Worm (Caenorhabditis elegans) whole organism, midembryonic: ENCODE measurements around the gene kin-30.
"Not testable (repeated sequence)": the region's sequence is repeated elsewhere in the genome, so short reads cannot be mapped to it uniquely, and the experiment has no call there.

ENCODE experiments used
- T22C8.4 ChIP-seq: fragments of 200-800 bp; sonication (Bioruptor generic); IDR thresholded peaks from 2 replicates; pipeline ENCODE4 v1.3.6; 2022; ENCODE audit warnings: missing genetic modification characterization, missing compliant biosample characterization
- cog-1 ChIP-seq: sonication (generic microtip); optimal IDR thresholded peaks from 2 replicates; lab custom pipeline; 2016; ENCODE audit warnings: missing genetic modification characterization, missing compliant biosample characterization
- flt-1 ChIP-seq: fragments of 200-800 bp; sonication (Bioruptor generic); IDR thresholded peaks from 2 replicates; pipeline ENCODE4 v1.3.6; 2022; ENCODE audit warnings: missing genetic modification characterization, missing compliant biosample characterization
- klf-2 ChIP-seq: fragments of 200-800 bp; sonication (Bioruptor generic); conservative IDR thresholded peaks from 2 replicates; pipeline ENCODE4 v1.3.6; 2022; ENCODE audit warnings: missing genetic modification reagents, missing genetic modification characterization, missing compliant biosample characterization
- med-1 ChIP-seq: sonication (generic microtip); optimal IDR thresholded peaks from 2 replicates; lab custom pipeline; 2017; ENCODE audit warnings: missing genetic modification characterization, mild to moderate bottlenecking, missing compliant biosample characterization, antibody characterized with exemption, missing genetic modification reagents; ENCODE audit not compliant: insufficient read depth
- ref-1 ChIP-seq: fragments of 200-800 bp; sonication (Bioruptor generic); conservative IDR thresholded peaks from 2 replicates; pipeline ENCODE4 v1.3.6; 2022; ENCODE audit warnings: missing genetic modification reagents, missing genetic modification characterization, missing compliant biosample characterization
- tab-1 ChIP-seq: fragments of 200-800 bp; sonication (Bioruptor generic); IDR thresholded peaks from 2 replicates; pipeline ENCODE4 v1.3.6; 2022; ENCODE audit warnings: missing genetic modification characterization, missing compliant biosample characterization
- ztf-23 ChIP-seq: fragments of 200-800 bp; sonication (Bioruptor generic); IDR thresholded peaks from 2 replicates; pipeline ENCODE4 v1.3.6; 2022; ENCODE audit warnings: missing genetic modification reagents, missing genetic modification characterization, missing compliant biosample characterization
- ztf-29 ChIP-seq: fragments of 200-800 bp; sonication (Bioruptor generic); IDR thresholded peaks from 2 replicates; pipeline ENCODE4 v1.3.6; 2022; ENCODE audit warnings: missing genetic modification reagents, missing genetic modification characterization, missing compliant biosample characterization

The kin-30 gene

DNA sequence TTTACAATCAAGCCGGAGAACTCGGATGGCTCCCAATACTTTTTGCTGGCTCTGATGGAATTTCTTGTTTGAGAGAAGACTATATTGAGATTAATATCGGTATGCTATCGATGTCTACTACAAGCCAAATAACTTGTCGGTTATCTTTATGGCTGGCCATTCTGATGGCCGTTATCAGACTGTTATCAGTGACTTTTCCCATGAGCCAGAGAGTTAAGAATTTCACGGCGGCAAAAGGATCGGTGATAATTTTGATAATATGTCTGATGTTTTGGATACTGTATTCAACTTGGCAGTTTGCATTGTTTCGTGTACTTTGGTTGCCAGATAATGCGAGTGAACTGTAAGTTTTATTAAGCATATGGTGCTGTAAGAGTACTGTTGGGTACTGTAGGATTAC, 18.4 kb upstream of the kin-30 start:
- no peak for TF ChIP-seq med-1 (GFP tag; lab: Kevin White, UChicago)
- no peak for TF ChIP-seq flt-1 (GFP tag; lab: Robert Waterston, UW)
- TF ChIP-seq ztf-23 (GFP tag; lab: Robert Waterston, UW) = no peak
- no peak for TF ChIP-seq T22C8.4
- no peak for TF ChIP-seq ztf-29 (GFP tag; lab: Robert Waterston, UW)
- TF ChIP-seq tab-1 (GFP tag; lab: Robert Waterston, UW) = no peak

DNA sequence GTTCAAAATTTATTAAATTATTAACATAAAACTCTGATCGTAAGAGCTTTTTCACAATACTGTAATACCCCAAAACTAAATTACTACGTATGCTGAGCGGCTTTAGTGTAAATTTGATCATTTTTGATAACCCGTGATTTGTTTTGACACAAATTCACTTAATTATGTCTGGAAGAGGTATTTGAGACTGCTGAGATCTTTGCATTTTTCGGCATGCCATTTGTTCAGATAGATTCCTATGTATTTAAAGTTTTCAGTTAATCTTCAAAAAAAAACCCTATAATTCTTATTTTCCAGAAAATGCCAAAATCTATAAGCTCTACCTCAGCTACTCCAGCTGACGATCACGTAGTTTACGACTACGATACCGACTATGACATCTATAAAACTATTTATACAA, 14.3 kb upstream of the kin-30 start, which contains the start of gene srw-15:
Gene srw-15, plus strand, starts transcription at position 301 of the 400 bp plus-strand sequence.
- TF ChIP-seq flt-1 (GFP tag; lab: Robert Waterston, UW) (no peak), klf-2 (GFP tag; lab: Robert Waterston, UW) (no peak), ztf-23 (GFP tag; lab: Robert Waterston, UW) (no peak)

DNA sequence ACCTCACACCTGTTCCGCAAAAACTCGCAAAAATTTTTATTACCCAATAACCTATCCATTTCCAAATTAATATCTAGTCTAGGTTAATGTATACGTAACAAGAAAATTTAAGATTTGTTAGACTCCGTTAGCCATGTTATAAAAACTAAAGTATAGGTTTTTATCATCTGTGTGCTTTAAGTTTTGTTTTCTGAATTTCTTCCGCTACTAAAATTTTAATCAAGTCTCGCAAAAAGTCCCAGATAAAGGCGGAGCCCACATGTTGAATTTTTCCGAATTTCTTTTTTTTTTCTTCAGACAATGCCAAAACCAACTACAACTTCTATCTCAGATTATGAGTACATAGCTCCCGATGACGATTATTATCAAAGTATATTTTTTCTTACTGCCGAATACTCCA, 12.4 kb upstream of the kin-30 start, which contains the start of gene srw-13:
Gene srw-13, plus strand, starts transcription at position 301 of the 400 bp plus-strand sequence.
- TF ChIP-seq ztf-29 (GFP tag; lab: Robert Waterston, UW) = no peak
- no peak for TF ChIP-seq flt-1 (GFP tag; lab: Robert Waterston, UW)
- no peak for TF ChIP-seq T22C8.4
- TF ChIP-seq klf-2 (GFP tag; lab: Robert Waterston, UW) = no peak
- TF ChIP-seq ztf-23 (GFP tag; lab: Robert Waterston, UW) = no peak
- TF ChIP-seq ref-1 (GFP tag; lab: Robert Waterston, UW) = no peak
- no peak for TF ChIP-seq cog-1 (tag; lab: Kevin White, UChicago)
- no peak for TF ChIP-seq med-1 (GFP tag; lab: Kevin White, UChicago)
- TF ChIP-seq tab-1 (GFP tag; lab: Robert Waterston, UW) = no peak

DNA sequence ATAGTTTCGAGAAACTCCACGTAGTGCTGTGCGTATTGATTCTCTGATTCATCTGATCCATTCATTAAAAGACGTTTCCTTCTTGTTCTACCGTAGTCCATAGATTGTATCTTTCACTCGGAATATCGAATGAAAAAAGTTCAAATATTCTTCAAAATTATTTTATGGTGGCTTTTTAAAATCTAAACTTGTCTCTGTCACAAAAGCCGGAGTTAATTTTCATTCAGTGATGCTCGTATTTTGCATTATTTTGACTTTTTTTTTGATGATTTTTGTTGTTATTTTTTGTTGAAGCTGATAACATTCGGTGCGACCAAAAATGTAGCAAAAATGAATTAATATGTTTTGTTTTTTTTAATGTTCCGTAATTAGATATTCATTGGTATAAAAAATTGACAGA, 8.9 kb upstream of the kin-30 start, which contains the start of gene nhr-164:
Gene nhr-164, minus strand, starts transcription at position 101 of the 400 bp plus-strand sequence.
- TF ChIP-seq flt-1 (GFP tag; lab: Robert Waterston, UW) (no peak), T22C8.4 (no peak), med-1 (GFP tag; lab: Kevin White, UChicago) (no peak), ztf-29 (GFP tag; lab: Robert Waterston, UW) (no peak), klf-2 (GFP tag; lab: Robert Waterston, UW) (no peak), cog-1 (tag; lab: Kevin White, UChicago) (no peak), ztf-23 (GFP tag; lab: Robert Waterston, UW) (no peak), ref-1 (GFP tag; lab: Robert Waterston, UW) (no peak), tab-1 (GFP tag; lab: Robert Waterston, UW) (no peak)

DNA sequence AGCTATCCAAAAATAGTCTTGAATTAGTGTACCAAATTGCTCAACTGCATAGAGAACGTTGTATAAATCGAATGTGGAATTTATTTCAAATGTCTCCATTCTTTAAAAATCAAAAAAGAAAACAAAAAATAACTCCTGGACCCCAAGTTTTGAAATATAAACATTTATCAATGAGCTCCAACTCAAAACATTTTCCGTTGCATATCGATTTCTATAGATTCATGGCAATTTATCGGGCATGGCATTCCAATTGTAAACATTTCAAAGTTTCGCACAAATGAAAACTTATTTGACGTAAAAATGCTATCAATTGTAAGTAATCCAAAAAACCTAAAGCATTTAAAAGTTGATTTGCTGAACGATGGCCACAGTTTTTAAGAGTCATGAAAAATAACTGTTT, 6.0 kb upstream of the kin-30 start, which contains the start of gene srw-12:
Gene srw-12, minus strand, starts transcription at position 101 of the 400 bp plus-strand sequence.
- no peak for TF ChIP-seq T22C8.4
- TF ChIP-seq ztf-23 (GFP tag; lab: Robert Waterston, UW) = no peak
- TF ChIP-seq tab-1 (GFP tag; lab: Robert Waterston, UW) = no peak
- TF ChIP-seq flt-1 (GFP tag; lab: Robert Waterston, UW) = no peak
- no peak for TF ChIP-seq med-1 (GFP tag; lab: Kevin White, UChicago)
- TF ChIP-seq ztf-29 (GFP tag; lab: Robert Waterston, UW) = no peak
- TF ChIP-seq ref-1 (GFP tag; lab: Robert Waterston, UW) = no peak
- TF ChIP-seq cog-1 (tag; lab: Kevin White, UChicago) = no peak
- no peak for TF ChIP-seq klf-2 (GFP tag; lab: Robert Waterston, UW)

DNA sequence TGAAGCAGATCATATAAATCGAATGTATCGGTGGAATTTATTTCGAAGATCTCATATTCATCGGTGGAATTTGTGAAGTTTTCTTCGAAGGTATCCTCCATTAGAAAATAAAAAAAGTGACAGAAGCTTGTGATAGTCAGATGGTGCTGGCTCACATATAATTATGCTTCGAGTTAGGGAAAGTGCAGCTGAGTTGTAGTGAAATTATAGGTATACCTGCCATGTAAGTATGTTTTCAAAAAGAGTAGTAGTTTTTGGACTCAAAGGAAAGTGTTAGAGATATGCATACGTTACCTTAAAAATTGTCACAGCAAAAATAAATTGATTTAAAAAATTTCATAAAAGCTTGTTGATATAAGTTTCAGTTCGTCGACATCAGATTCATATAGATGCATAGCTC, 4.3 kb upstream of the kin-30 start, which contains the start of gene srw-11:
Gene srw-11, minus strand, starts transcription at position 101 of the 400 bp plus-strand sequence.
- TF ChIP-seq ztf-29 (GFP tag; lab: Robert Waterston, UW) (no peak), tab-1 (GFP tag; lab: Robert Waterston, UW) (no peak), ref-1 (GFP tag; lab: Robert Waterston, UW) (no peak)

DNA sequence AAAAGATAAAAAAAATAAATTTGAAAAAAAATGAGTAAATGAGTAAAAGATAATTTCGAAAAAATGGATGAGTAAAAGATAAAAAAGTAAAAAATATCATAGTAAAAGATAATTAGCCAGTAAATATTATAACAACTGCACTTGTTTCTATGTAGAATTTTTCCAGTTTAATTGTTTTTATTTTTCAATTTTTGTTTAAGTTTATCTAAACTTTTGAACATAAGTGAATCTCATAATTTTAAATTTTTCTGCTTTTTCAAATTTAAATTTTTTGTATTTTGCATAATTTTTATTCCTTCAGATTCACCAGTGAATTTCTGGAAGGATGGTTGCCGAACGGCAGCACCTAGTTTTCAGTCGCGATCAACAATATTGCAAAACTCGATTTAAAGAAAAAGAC, 3.3 kb upstream of the kin-30 start, which contains the start of gene chil-12:
Gene chil-12, plus strand, starts transcription at position 301 of the 400 bp plus-strand sequence.
- TF ChIP-seq tab-1 (GFP tag; lab: Robert Waterston, UW) (no peak), cog-1 (tag; lab: Kevin White, UChicago) (no peak), ztf-23 (GFP tag; lab: Robert Waterston, UW) (no peak), med-1 (GFP tag; lab: Kevin White, UChicago) (no peak), klf-2 (GFP tag; lab: Robert Waterston, UW) (no peak), T22C8.4 (no peak), flt-1 (GFP tag; lab: Robert Waterston, UW) (no peak), ref-1 (GFP tag; lab: Robert Waterston, UW) (no peak), ztf-29 (GFP tag; lab: Robert Waterston, UW) (no peak)

DNA sequence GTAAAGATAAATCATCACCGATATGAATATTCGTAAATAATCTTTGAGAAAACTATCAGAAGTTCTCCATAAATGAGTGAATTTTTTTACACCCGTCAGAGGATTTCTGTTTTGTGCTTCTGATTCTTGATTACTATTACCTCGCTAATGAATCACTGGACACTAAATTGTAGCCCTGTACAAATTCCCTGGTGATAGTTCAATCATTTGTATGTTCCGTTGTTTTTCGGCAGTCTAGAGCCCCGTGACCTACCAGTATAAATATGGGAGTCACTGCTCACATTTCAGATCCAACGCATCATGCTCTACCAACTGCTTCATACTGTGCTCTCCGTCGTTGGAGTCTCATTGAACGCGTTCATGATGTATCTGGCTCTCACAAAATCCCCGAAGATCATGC, 5.7 kb downstream of the kin-30 start, which contains the start of gene srd-28:
Gene srd-28, plus strand, starts transcription at position 301 of the 400 bp plus-strand sequence.
- not testable (repeated sequence) for TF ChIP-seq T22C8.4; ref-1 (GFP tag; lab: Robert Waterston, UW); klf-2 (GFP tag; lab: Robert Waterston, UW)

DNA sequence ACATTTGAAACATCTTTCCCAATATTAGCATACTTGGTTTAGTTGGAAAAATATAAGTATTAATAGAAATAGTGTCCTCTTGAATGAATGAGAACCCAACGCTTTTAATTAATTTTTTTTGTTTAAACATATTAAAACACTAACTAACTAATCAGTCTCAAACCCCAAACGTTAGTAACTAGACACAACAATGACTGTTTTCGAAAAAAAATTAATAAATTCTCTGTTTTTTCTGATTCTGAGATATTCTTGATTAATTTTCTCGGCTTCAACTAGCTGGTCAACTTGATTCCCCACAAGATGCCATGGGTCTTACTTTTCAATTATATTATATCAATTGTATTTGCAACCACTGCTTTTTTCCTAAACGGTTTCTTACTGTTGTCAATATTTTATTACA, 7.5 kb downstream of the kin-30 start, which contains the start of gene srbc-76:
Gene srbc-76, plus strand, starts transcription at position 301 of the 400 bp plus-strand sequence.
- TF ChIP-seq ztf-29 (GFP tag; lab: Robert Waterston, UW) (no peak), cog-1 (tag; lab: Kevin White, UChicago) (no peak), T22C8.4 (no peak)

DNA sequence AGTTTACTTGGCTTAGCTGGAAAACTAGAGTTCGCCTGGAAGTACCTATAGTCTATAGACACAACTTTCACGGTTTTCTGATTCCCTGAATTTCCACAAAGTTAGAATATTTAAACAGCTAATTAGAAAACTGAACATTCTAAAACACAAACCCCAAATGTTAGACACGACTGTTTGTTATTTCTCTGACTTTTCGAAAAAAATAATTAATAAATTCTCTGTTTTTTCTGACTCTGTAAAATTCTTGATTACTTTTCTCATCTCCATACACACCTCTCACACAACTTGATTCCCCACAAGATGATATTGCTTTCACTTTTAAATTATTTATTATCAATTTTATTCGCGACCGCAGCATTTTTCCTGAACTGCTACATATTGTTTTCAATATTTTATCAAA, 9.0 kb downstream of the kin-30 start, which contains the start of gene srbc-75:
Gene srbc-75, plus strand, starts transcription at position 301 of the 400 bp plus-strand sequence.
- TF ChIP-seq ztf-29 (GFP tag; lab: Robert Waterston, UW) = no peak
- no peak for TF ChIP-seq flt-1 (GFP tag; lab: Robert Waterston, UW)
- no peak for TF ChIP-seq klf-2 (GFP tag; lab: Robert Waterston, UW)
- no peak for TF ChIP-seq ref-1 (GFP tag; lab: Robert Waterston, UW)
- TF ChIP-seq med-1 (GFP tag; lab: Kevin White, UChicago) = no peak
- TF ChIP-seq T22C8.4 = no peak
- TF ChIP-seq ztf-23 (GFP tag; lab: Robert Waterston, UW) = no peak
- no peak for TF ChIP-seq tab-1 (GFP tag; lab: Robert Waterston, UW)
- TF ChIP-seq cog-1 (tag; lab: Kevin White, UChicago) = no peak
